Fruit fly (Drosophila melanogaster) whole organism, embryonic: Measurements from ENCODE around the gene CG17029.

Source experiments
- Atf3 ChIP-seq: fragments of 200-800 bp; sonication (Bioruptor generic); optimal IDR thresholded peaks from 3 replicates; lab custom pipeline; 2016; ENCODE audit warnings: missing biosample characterization, missing genetic modification characterization
- Atf6 ChIP-seq: fragments of 200-800 bp; sonication (Bioruptor generic); IDR thresholded peaks from 2 replicates; pipeline ENCODE4 v1.3.6; 2022; ENCODE audit warnings: missing biosample characterization, missing genetic modification characterization
- Bgb ChIP-seq: fragments of 200-800 bp; sonication (Bioruptor generic); IDR thresholded peaks from 2 replicates; pipeline ENCODE4 v1.3.6; 2022; ENCODE audit warnings: missing biosample characterization, missing genetic modification characterization; ENCODE audit not compliant: partially characterized antibody
- CG10431 ChIP-seq: fragments of 200-800 bp; sonication (Bioruptor generic); optimal IDR thresholded peaks from 3 replicates; lab custom pipeline; 2018; ENCODE audit warnings: missing biosample characterization, mild to moderate bottlenecking, missing genetic modification characterization
- CG10565 ChIP-seq: fragments of 200-800 bp; sonication (Bioruptor generic); optimal IDR thresholded peaks from 3 replicates; lab custom pipeline; 2016; ENCODE audit warnings: missing biosample characterization, mild to moderate bottlenecking, missing genetic modification characterization
- CG10979 ChIP-seq: fragments of 200-800 bp; sonication (Bioruptor generic); optimal IDR thresholded peaks from 2 replicates; lab custom pipeline; 2018; ENCODE audit warnings: missing biosample characterization, mild to moderate bottlenecking, missing genetic modification characterization, moderate library complexity
- CG11456 ChIP-seq: fragments of 200-800 bp; sonication (Bioruptor generic); IDR thresholded peaks from 3 replicates; pipeline ENCODE4 v1.3.6; 2022; ENCODE audit warnings: missing biosample characterization, missing genetic modification characterization
- CG11560 ChIP-seq: fragments of 200-800 bp; sonication (Bioruptor generic); IDR thresholded peaks from 3 replicates; pipeline ENCODE4 v1.3.6; 2022; ENCODE audit warnings: missing biosample characterization, missing genetic modification characterization
- CG13123 ChIP-seq: fragments of 200-800 bp; sonication (Bioruptor generic); optimal IDR thresholded peaks from 2 replicates; lab custom pipeline; 2016; ENCODE audit warnings: missing biosample characterization, missing genetic modification characterization
- CG13624 ChIP-seq: fragments of 200-800 bp; sonication (Bioruptor generic); optimal IDR thresholded peaks from 2 replicates; lab custom pipeline; 2016; ENCODE audit warnings: missing biosample characterization, missing genetic modification characterization
- CG14441 ChIP-seq: fragments of 200-800 bp; sonication (Bioruptor generic); IDR thresholded peaks from 2 replicates; pipeline ENCODE4 v1.3.6; 2022; ENCODE audit warnings: missing biosample characterization, missing genetic modification characterization
- CG1529 ChIP-seq: fragments of 200-800 bp; sonication (Bioruptor generic); optimal IDR thresholded peaks from 3 replicates; lab custom pipeline; 2018; ENCODE audit warnings: missing biosample characterization, missing genetic modification characterization
- CG1603 ChIP-seq: fragments of 200-800 bp; sonication (Bioruptor generic); optimal IDR thresholded peaks from 2 replicates; lab custom pipeline; 2019; ENCODE audit warnings: missing biosample characterization, mild to moderate bottlenecking, missing genetic modification characterization, moderate library complexity
- CG2678 ChIP-seq: fragments of 200-800 bp; sonication (Bioruptor generic); optimal IDR thresholded peaks from 3 replicates; lab custom pipeline; 2019; ENCODE audit warnings: missing biosample characterization, mild to moderate bottlenecking, missing genetic modification characterization, moderate library complexity
- CG4617 ChIP-seq: fragments of 200-800 bp; sonication (Bioruptor generic); optimal IDR thresholded peaks from 3 replicates; lab custom pipeline; 2016; ENCODE audit warnings: missing biosample characterization, missing genetic modification characterization, borderline replicate concordance
- CG5245 ChIP-seq: fragments of 200-800 bp; sonication (Bioruptor generic); optimal IDR thresholded peaks from 3 replicates; lab custom pipeline; 2016; ENCODE audit warnings: missing biosample characterization, missing genetic modification characterization
- CG7357 ChIP-seq: fragments of 200-800 bp; sonication (Bioruptor generic); IDR thresholded peaks from 3 replicates; pipeline ENCODE4 v1.3.6; 2022; ENCODE audit warnings: missing biosample characterization, missing genetic modification characterization
- CG7987 ChIP-seq: fragments of 200-800 bp; sonication (Bioruptor generic); optimal IDR thresholded peaks from 2 replicates; lab custom pipeline; 2018; ENCODE audit warnings: missing biosample characterization, mild to moderate bottlenecking, missing genetic modification characterization, moderate library complexity
- Chrac-16 ChIP-seq: fragments of 200-800 bp; sonication (Bioruptor generic); optimal IDR thresholded peaks from 3 replicates; lab custom pipeline; 2016; ENCODE audit warnings: missing biosample characterization, missing genetic modification characterization
- CoRest ChIP-seq: fragments of 200-800 bp; sonication (Bioruptor generic); optimal IDR thresholded peaks from 3 replicates; lab custom pipeline; 2018; ENCODE audit warnings: missing biosample characterization, mild to moderate bottlenecking, missing genetic modification characterization, moderate library complexity
- D ChIP-seq, 2 experiments: fragments of 200-800 bp in 1 of 2; fragments of >200 bp in 1 of 2; sonication (Bioruptor generic) in 1 of 2; optimal IDR thresholded peaks; 2 replicates in 1 of 2; 3 replicates in 1 of 2; lab custom pipeline; 2017; ENCODE audit warnings: mild to moderate bottlenecking in 1 of 2, missing biosample characterization in 1 of 2, missing genetic modification characterization in 1 of 2, missing genetic modification reagents in 1 of 2
- D19A ChIP-seq: fragments of 200-800 bp; optimal IDR thresholded peaks from 3 replicates; lab custom pipeline; 2019; ENCODE audit warnings: missing biosample characterization, mild to moderate bottlenecking, missing genetic modification characterization, moderate library complexity
- Dek ChIP-seq: fragments of 200-800 bp; sonication (Bioruptor generic); optimal IDR thresholded peaks from 3 replicates; lab custom pipeline; 2019; ENCODE audit warnings: missing biosample characterization, mild to moderate bottlenecking, missing genetic modification characterization, moderate library complexity
- Ets65A ChIP-seq: fragments of 200-800 bp; sonication (Bioruptor generic); peaks from one replicate; lab custom pipeline; 2016; ENCODE audit warnings: missing biosample characterization, missing genetic modification characterization
- Ets97D ChIP-seq: fragments of 200-800 bp; sonication (Bioruptor generic); optimal IDR thresholded peaks from 3 replicates; lab custom pipeline; 2016; ENCODE audit warnings: missing biosample characterization, missing genetic modification characterization
- Myb ChIP-seq: fragments of 200-800 bp; sonication (Bioruptor generic); optimal IDR thresholded peaks from 2 replicates; lab custom pipeline; 2016; ENCODE audit warnings: missing biosample characterization, missing genetic modification characterization
- Nf-YA ChIP-seq: fragments of 200-800 bp; sonication (Bioruptor generic); IDR thresholded peaks from 2 replicates; pipeline ENCODE4 v1.3.6; 2022; ENCODE audit warnings: missing biosample characterization, missing genetic modification characterization
- Nf-YC ChIP-seq: fragments of 200-800 bp; optimal IDR thresholded peaks from 3 replicates; lab custom pipeline; 2019; ENCODE audit warnings: missing biosample characterization, mild to moderate bottlenecking, missing genetic modification characterization, moderate library complexity
- Six4 ChIP-seq: fragments of 200-800 bp; sonication (Bioruptor generic); optimal IDR thresholded peaks from 2 replicates; lab custom pipeline; 2016; ENCODE audit warnings: missing biosample characterization, missing genetic modification characterization
- Sry-β ChIP-seq: fragments of 200-800 bp; sonication (Bioruptor generic); optimal IDR thresholded peaks from 2 replicates; lab custom pipeline; 2018; ENCODE audit warnings: missing biosample characterization, mild to moderate bottlenecking, missing genetic modification characterization, moderate library complexity
- YL-1 ChIP-seq: fragments of 200-800 bp; sonication (Bioruptor generic); optimal IDR thresholded peaks from 3 replicates; lab custom pipeline; 2017; ENCODE audit warnings: missing biosample characterization, mild to moderate bottlenecking, missing genetic modification characterization
- abd-A ChIP-seq: fragments of 200-800 bp; sonication (Bioruptor generic); optimal IDR thresholded peaks from 3 replicates; lab custom pipeline; 2019; ENCODE audit warnings: missing biosample characterization, mild to moderate bottlenecking, missing genetic modification characterization, moderate library complexity
- bcd ChIP-seq: fragments of 200-800 bp; sonication (Bioruptor generic); optimal IDR thresholded peaks from 2 replicates; lab custom pipeline; 2017; ENCODE audit warnings: missing biosample characterization, mild to moderate bottlenecking, missing genetic modification characterization
- dimm ChIP-seq: fragments of 200-800 bp; sonication (Bioruptor generic); IDR thresholded peaks from 2 replicates; pipeline ENCODE4 v1.3.6; 2022; ENCODE audit warnings: missing biosample characterization, missing genetic modification characterization
- dm ChIP-seq: fragments of 200-800 bp; sonication (Bioruptor generic); optimal IDR thresholded peaks from 3 replicates; lab custom pipeline; 2016; ENCODE audit warnings: missing biosample characterization, missing genetic modification characterization
- dmrt11E ChIP-seq: fragments of 200-800 bp; sonication (Bioruptor generic); optimal IDR thresholded peaks from 3 replicates; lab custom pipeline; 2018; ENCODE audit warnings: missing biosample characterization, mild to moderate bottlenecking, missing genetic modification characterization, moderate library complexity
- fru ChIP-seq: fragments of >200 bp; optimal IDR thresholded peaks from 2 replicates; lab custom pipeline; 2017
- gem ChIP-seq: fragments of 200-800 bp; sonication (Bioruptor generic); optimal IDR thresholded peaks from 2 replicates; lab custom pipeline; 2019; ENCODE audit warnings: missing biosample characterization, mild to moderate bottlenecking, missing genetic modification characterization, moderate library complexity
- hb ChIP-seq: fragments of 200-800 bp; sonication (Bioruptor generic); IDR thresholded peaks from 3 replicates; pipeline ENCODE4 v1.3.6; 2022; ENCODE audit warnings: missing biosample characterization, missing genetic modification characterization; ENCODE audit not compliant: partially characterized antibody
- jumu ChIP-seq: fragments of 200-800 bp; sonication (Bioruptor generic); optimal IDR thresholded peaks from 3 replicates; lab custom pipeline; 2016; ENCODE audit warnings: missing biosample characterization, missing genetic modification characterization
- kay ChIP-seq: fragments of 200-800 bp; sonication (Bioruptor generic); optimal IDR thresholded peaks from 2 replicates; lab custom pipeline; 2016; ENCODE audit warnings: missing biosample characterization, missing genetic modification characterization
- pum ChIP-seq: fragments of 200-800 bp; sonication (Bioruptor generic); optimal IDR thresholded peaks from 2 replicates; lab custom pipeline; 2016; ENCODE audit warnings: missing biosample characterization, missing genetic modification characterization
- pzg ChIP-seq: fragments of 200-800 bp; sonication (Bioruptor generic); optimal IDR thresholded peaks from 3 replicates; lab custom pipeline; 2018; ENCODE audit warnings: missing biosample characterization, mild to moderate bottlenecking, missing genetic modification characterization, moderate library complexity
- repo ChIP-seq: fragments of 200-800 bp; sonication (Bioruptor generic); optimal IDR thresholded peaks from 2 replicates; lab custom pipeline; 2016; ENCODE audit warnings: missing biosample characterization, missing genetic modification characterization
- sima ChIP-seq: fragments of 200-800 bp; sonication (Bioruptor generic); optimal IDR thresholded peaks from 2 replicates; lab custom pipeline; 2016; ENCODE audit warnings: missing biosample characterization, missing genetic modification characterization
- so ChIP-seq: fragments of 200-800 bp; sonication (Bioruptor generic); IDR thresholded peaks from 3 replicates; pipeline ENCODE4 v1.3.6; 2022; ENCODE audit warnings: missing biosample characterization, missing genetic modification characterization
- sr ChIP-seq: fragments of 200-800 bp; sonication (Bioruptor generic); IDR thresholded peaks from 3 replicates; pipeline ENCODE4 v1.3.6; 2022; ENCODE audit warnings: missing biosample characterization, missing genetic modification characterization
- toy ChIP-seq: fragments of 200-800 bp; sonication (Bioruptor generic); IDR thresholded peaks from 2 replicates; pipeline ENCODE4 v1.3.6; 2022; ENCODE audit warnings: missing biosample characterization, missing genetic modification characterization
- vnd ChIP-seq: fragments of 200-800 bp; sonication (Bioruptor generic); IDR thresholded peaks from 3 replicates; pipeline ENCODE4 v1.3.6; 2022; ENCODE audit warnings: missing biosample characterization, missing genetic modification characterization; ENCODE audit not compliant: partially characterized antibody

Gene CG17029

DNA sequence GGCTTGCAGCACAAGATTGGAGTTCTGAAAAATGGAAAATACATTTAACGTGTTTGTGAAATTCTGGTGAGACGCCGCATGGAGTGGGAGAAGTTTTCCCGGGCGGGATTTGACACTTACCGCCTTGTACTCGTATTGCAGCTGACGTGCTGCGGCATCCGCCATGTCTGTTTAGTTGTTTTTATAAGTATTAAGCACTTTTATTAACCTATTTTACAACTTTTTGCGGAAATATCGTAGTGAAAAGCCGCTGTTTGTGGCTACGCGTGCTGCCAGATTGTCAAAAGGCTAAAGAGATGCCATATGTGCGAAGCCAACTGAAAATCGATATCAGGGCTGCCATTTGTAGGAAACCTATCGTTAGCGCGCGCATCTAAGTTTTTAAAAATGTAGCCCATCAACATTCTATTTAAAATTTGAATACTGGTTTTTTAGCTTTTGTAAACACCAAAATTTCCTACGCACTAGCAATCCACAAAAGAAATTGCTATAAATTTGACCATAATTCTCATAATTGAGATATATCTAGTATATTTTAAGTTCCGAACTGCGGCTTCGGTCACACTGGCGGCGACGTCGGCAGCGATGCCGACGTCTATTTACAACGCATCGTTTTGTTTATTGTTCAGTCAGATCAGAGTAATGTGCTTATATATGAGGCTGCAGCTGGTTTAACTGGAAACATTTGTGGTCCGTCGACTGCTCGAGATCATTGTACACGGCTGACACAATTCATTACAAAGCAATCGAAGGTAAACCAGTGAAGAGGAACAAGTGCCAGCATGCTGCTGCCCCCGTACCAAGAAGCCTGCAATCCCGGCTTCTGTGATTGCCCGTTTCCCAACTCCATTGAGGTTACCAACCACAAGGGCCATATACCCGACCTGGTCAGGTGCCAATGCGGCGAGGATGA is 8.8 kb upstream of the CG17029 start, which contains the start of the genes Brr2 and CG10516 (continued):
- TF ChIP-seq so = no peak
- no peak for TF ChIP-seq CoRest (tag; lab: Kevin White, UChicago)
- TF ChIP-seq Dek (tag; lab: Kevin White, UChicago) = no peak
- peak; percentile 21 for TF ChIP-seq dm
- 0 out of 2 replicates have a peak, but pooled peaks have one; percentile 5 for TF ChIP-seq Bgb (GFP tag; lab: Robert Waterston, UW)
- no peak for TF ChIP-seq CG10979 (tag; lab: Kevin White, UChicago)
- TF ChIP-seq Sry-β (GFP tag; lab: Kevin White, UChicago) = no peak
- no peak for TF ChIP-seq CG11560 (tag; lab: Robert Waterston, UW)
- peak; percentile 13 for TF ChIP-seq Six4
- TF ChIP-seq CG13123 (GFP tag; lab: Kevin White, UChicago) = no peak
- TF ChIP-seq YL-1 = peak; percentile 87
- TF ChIP-seq Ets97D = peak; percentile 66
- TF ChIP-seq Nf-YA (GFP tag; lab: Robert Waterston, UW) = no peak
- TF ChIP-seq vnd = no peak
- TF ChIP-seq gem (tag; lab: Kevin White, UChicago) = no peak
- TF ChIP-seq Chrac-16 (GFP tag; lab: Kevin White, UChicago) = no peak
- peak; percentile 30 for TF ChIP-seq CG10431 (GFP tag; lab: Kevin White, UChicago)
- TF ChIP-seq Atf3 (GFP tag; lab: Kevin White, UChicago) = no peak
- TF ChIP-seq CG5245 (GFP tag; lab: Kevin White, UChicago) = no peak
- TF ChIP-seq abd-A (tag; lab: Kevin White, UChicago) = no peak
- TF ChIP-seq CG2678 (tag; lab: Kevin White, UChicago) = no peak
- peak; percentile 80 for TF ChIP-seq pzg (GFP tag; lab: Kevin White, UChicago)
- peak; percentile 85 for TF ChIP-seq kay
- no peak for TF ChIP-seq D (optimal IDR thresholded peaks at IDR 0.05; lab: Kevin White, UChicago)
- no peak for TF ChIP-seq D (GFP tag; optimal IDR thresholded peaks at IDR 0.05; lab: Kevin White, UChicago)
- TF ChIP-seq fru = no peak
- TF ChIP-seq Atf6 = no peak
- peak; percentile 50 for TF ChIP-seq CG13624 (GFP tag; lab: Kevin White, UChicago)
- TF ChIP-seq Ets65A (GFP tag; lab: Kevin White, UChicago) = no peak
- TF ChIP-seq dmrt11E (tag; lab: Kevin White, UChicago) = no peak
- TF ChIP-seq dimm = no peak
- peak; percentile 80 for TF ChIP-seq CG4617 (GFP tag; lab: Kevin White, UChicago)
- TF ChIP-seq sima (GFP tag; lab: Kevin White, UChicago) = no peak
- TF ChIP-seq CG10565 (GFP tag; lab: Kevin White, UChicago) = no peak
- no peak for TF ChIP-seq Nf-YC
- no peak for TF ChIP-seq D19A (tag; lab: Kevin White, UChicago)
- TF ChIP-seq CG1529 = no peak
- no peak for TF ChIP-seq hb (GFP tag; lab: Robert Waterston, UW)
- no peak for TF ChIP-seq CG1603 (tag; lab: Kevin White, UChicago)
- no peak for TF ChIP-seq CG11456 (GFP tag; lab: Robert Waterston, UW)
- TF ChIP-seq bcd (GFP tag; lab: Kevin White, UChicago) = no peak
- TF ChIP-seq CG7987 (GFP tag; lab: Kevin White, UChicago) = no peak
- peak; percentile 11 for TF ChIP-seq pum (GFP tag; lab: Kevin White, UChicago)
- TF ChIP-seq jumu (GFP tag; lab: Kevin White, UChicago) = peak; percentile 43
- TF ChIP-seq toy (GFP tag; lab: Robert Waterston, UW) = no peak
- TF ChIP-seq CG14441 (GFP tag; lab: Robert Waterston, UW) = no peak
- no peak for TF ChIP-seq CG7357 (GFP tag; lab: Robert Waterston, UW)
- peak; percentile 41 for TF ChIP-seq Myb (GFP tag; lab: Kevin White, UChicago)
- no peak for TF ChIP-seq repo (GFP tag; lab: Kevin White, UChicago)
- TF ChIP-seq sr (GFP tag; lab: Robert Waterston, UW) = no peak
